Worm (Caenorhabditis elegans) whole organism, midembryonic: ENCODE results near the gene F42C5.6.

ENCODE experiments used
- T22C8.4 ChIP-seq: fragments of 200-800 bp; sonication (Bioruptor generic); IDR thresholded peaks from 2 replicates; pipeline ENCODE4 v1.3.6; 2022; ENCODE audit warnings: missing genetic modification characterization, missing compliant biosample characterization
- cog-1 ChIP-seq: sonication (generic microtip); optimal IDR thresholded peaks from 2 replicates; lab custom pipeline; 2016; ENCODE audit warnings: missing genetic modification characterization, missing compliant biosample characterization
- flt-1 ChIP-seq: fragments of 200-800 bp; sonication (Bioruptor generic); IDR thresholded peaks from 2 replicates; pipeline ENCODE4 v1.3.6; 2022; ENCODE audit warnings: missing genetic modification characterization, missing compliant biosample characterization
- klf-2 ChIP-seq: fragments of 200-800 bp; sonication (Bioruptor generic); conservative IDR thresholded peaks from 2 replicates; pipeline ENCODE4 v1.3.6; 2022; ENCODE audit warnings: missing genetic modification reagents, missing genetic modification characterization, missing compliant biosample characterization
- med-1 ChIP-seq: sonication (generic microtip); optimal IDR thresholded peaks from 2 replicates; lab custom pipeline; 2017; ENCODE audit warnings: missing genetic modification characterization, mild to moderate bottlenecking, missing compliant biosample characterization, antibody characterized with exemption, missing genetic modification reagents; ENCODE audit not compliant: insufficient read depth
- ref-1 ChIP-seq: fragments of 200-800 bp; sonication (Bioruptor generic); conservative IDR thresholded peaks from 2 replicates; pipeline ENCODE4 v1.3.6; 2022; ENCODE audit warnings: missing genetic modification reagents, missing genetic modification characterization, missing compliant biosample characterization
- tab-1 ChIP-seq: fragments of 200-800 bp; sonication (Bioruptor generic); IDR thresholded peaks from 2 replicates; pipeline ENCODE4 v1.3.6; 2022; ENCODE audit warnings: missing genetic modification characterization, missing compliant biosample characterization
- ztf-23 ChIP-seq: fragments of 200-800 bp; sonication (Bioruptor generic); IDR thresholded peaks from 2 replicates; pipeline ENCODE4 v1.3.6; 2022; ENCODE audit warnings: missing genetic modification reagents, missing genetic modification characterization, missing compliant biosample characterization
- ztf-29 ChIP-seq: fragments of 200-800 bp; sonication (Bioruptor generic); IDR thresholded peaks from 2 replicates; pipeline ENCODE4 v1.3.6; 2022; ENCODE audit warnings: missing genetic modification reagents, missing genetic modification characterization, missing compliant biosample characterization

DNA sequence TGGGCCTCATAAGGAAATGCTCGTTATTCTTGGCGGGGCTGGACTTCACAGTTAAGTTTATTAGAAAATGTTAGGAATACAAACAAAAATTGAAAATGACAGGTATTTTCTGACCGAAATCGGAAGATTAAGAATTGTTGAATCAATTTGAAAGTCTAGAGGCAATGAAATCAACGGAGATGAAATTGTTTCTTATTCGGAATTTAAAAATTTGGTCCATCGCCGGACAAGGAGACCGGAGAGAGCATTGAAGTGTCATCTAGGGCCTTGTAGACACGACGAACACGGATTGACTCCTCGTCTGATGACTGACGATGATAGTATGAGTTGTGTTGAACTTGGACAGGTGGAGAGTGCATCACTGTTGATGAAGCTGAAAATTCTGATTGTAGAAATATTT, 11.8 kb upstream of the F42C5.6 start:
- no peak for TF ChIP-seq ztf-29 (GFP tag; lab: Robert Waterston, UW)
- TF ChIP-seq med-1 (GFP tag; lab: Kevin White, UChicago) = no peak
- no peak for TF ChIP-seq flt-1 (GFP tag; lab: Robert Waterston, UW)
- no peak for TF ChIP-seq ztf-23
- TF ChIP-seq tab-1 (GFP tag; lab: Robert Waterston, UW) = no peak
- no peak for TF ChIP-seq cog-1 (tag; lab: Kevin White, UChicago)
- no peak for TF ChIP-seq ref-1 (GFP tag; lab: Robert Waterston, UW)
- no peak for TF ChIP-seq T22C8.4
- TF ChIP-seq klf-2 = no peak
